Worm (Caenorhabditis elegans) whole organism, midembryonic: Measurements from ENCODE around the gene gip-1.

Experiments
- T22C8.4 ChIP-seq: fragments of 200-800 bp; sonication (Bioruptor generic); IDR thresholded peaks from 2 replicates; pipeline ENCODE4 v1.3.6; 2022; ENCODE audit warnings: missing genetic modification characterization, missing compliant biosample characterization
- flt-1 ChIP-seq: fragments of 200-800 bp; sonication (Bioruptor generic); IDR thresholded peaks from 2 replicates; pipeline ENCODE4 v1.3.6; 2022; ENCODE audit warnings: missing genetic modification characterization, missing compliant biosample characterization
- tab-1 ChIP-seq: fragments of 200-800 bp; sonication (Bioruptor generic); IDR thresholded peaks from 2 replicates; pipeline ENCODE4 v1.3.6; 2022; ENCODE audit warnings: missing genetic modification characterization, missing compliant biosample characterization

DNA sequence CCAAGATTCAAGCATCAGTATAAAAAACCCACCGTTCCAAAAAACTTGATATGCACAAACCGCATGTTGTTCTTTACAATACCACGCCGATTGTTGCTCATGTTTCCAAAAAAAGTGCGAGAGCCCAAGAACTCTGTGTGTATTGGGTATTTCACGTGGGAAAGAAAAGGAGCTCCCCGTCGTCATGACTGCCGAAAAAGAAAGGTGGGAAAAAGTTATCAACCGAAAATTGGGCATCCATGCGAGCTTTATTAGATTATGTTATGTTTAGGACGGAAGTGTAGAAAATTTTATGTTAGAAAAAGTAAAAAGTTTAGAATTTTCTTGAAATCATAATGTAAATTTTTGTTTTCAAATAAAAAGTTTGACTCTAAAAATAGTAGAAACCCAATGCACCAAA lies 21.0 kb downstream of the gip-1 start, which contains the start of gene H04J21.4:
- no peak for TF ChIP-seq flt-1 (GFP tag; lab: Robert Waterston, UW)
- no peak for TF ChIP-seq T22C8.4 (GFP tag; lab: Robert Waterston, UW)
- no peak for TF ChIP-seq tab-1 (GFP tag; lab: Robert Waterston, UW)
